Worm (Caenorhabditis elegans) whole organism, L1 larva: ENCODE measurements around the gene ftr-1.

ENCODE experiments used
- C04F5.9 ChIP-seq: sonication (generic microtip); optimal IDR thresholded peaks from 2 replicates; lab custom pipeline; 2016; ENCODE audit warnings: missing genetic modification characterization, missing compliant biosample characterization
- Y116A8C.19 ChIP-seq: sonication (generic microtip); optimal IDR thresholded peaks from 2 replicates; lab custom pipeline; 2016; ENCODE audit warnings: missing compliant biosample characterization, missing genetic modification characterization, borderline replicate concordance
- aha-1 ChIP-seq: fragments of 150-350 bp; optimal IDR thresholded peaks from 2 replicates; lab custom pipeline; 2014; ENCODE audit warnings: missing biosample characterization, missing genetic modification characterization
- alr-1 ChIP-seq: fragments of 200-800 bp; sonication (Bioruptor generic); optimal IDR thresholded peaks from 2 replicates; lab custom pipeline; 2018; ENCODE audit warnings: borderline replicate concordance, mild to moderate bottlenecking, missing genetic modification characterization, missing compliant biosample characterization
- aly-2 ChIP-seq: fragments of 150-350 bp; optimal IDR thresholded peaks from 2 replicates; lab custom pipeline; 2014; ENCODE audit warnings: missing biosample characterization, missing genetic modification characterization
- ceh-63 ChIP-seq: fragments of 200-800 bp; sonication (Bioruptor generic); optimal IDR thresholded peaks from 2 replicates; lab custom pipeline; 2018; ENCODE audit warnings: mild to moderate bottlenecking, missing genetic modification characterization, missing compliant biosample characterization
- ceh-82 ChIP-seq, 3 experiments: fragments of 150-350 bp in 1 of 3; sonication (generic microtip) in 2 of 3; optimal IDR thresholded peaks; 2 replicates each; lab custom pipeline; 2014 to 2017; ENCODE audit warnings: missing biosample characterization in 3 of 3, missing genetic modification characterization in 3 of 3
- dpl-1 ChIP-seq, 3 experiments: fragments of 150-350 bp in 2 of 3; sonication (generic microtip) in 1 of 3; optimal IDR thresholded peaks; 2 replicates each; lab custom pipeline; 2014 to 2017; ENCODE audit warnings: missing biosample characterization in 3 of 3, missing genetic modification characterization in 3 of 3, missing genetic modification reagents in 3 of 3
- efl-1 ChIP-seq, 4 experiments: fragments of 150-350 bp; optimal IDR thresholded peaks in 3 of 4; peaks in 1 of 4; 1 replicate in 1 of 4; 2 replicates in 3 of 4; lab custom pipeline; 2014; ENCODE audit warnings: missing biosample characterization in 2 of 4, missing genetic modification characterization in 2 of 4, missing genetic modification reagents in 2 of 4
- elt-2 ChIP-seq: sonication (generic microtip); optimal IDR thresholded peaks from 2 replicates; lab custom pipeline; 2016; ENCODE audit warnings: missing genetic modification characterization, mild to moderate bottlenecking, inconsistent platforms, missing compliant biosample characterization, missing genetic modification reagents
- fkh-10 ChIP-seq: sonication (generic microtip); optimal IDR thresholded peaks from 2 replicates; lab custom pipeline; 2017; ENCODE audit warnings: missing biosample characterization, missing genetic modification reagents, missing genetic modification characterization
- fkh-4 ChIP-seq: sonication (generic microtip); optimal IDR thresholded peaks from 2 replicates; lab custom pipeline; 2016; ENCODE audit warnings: missing compliant biosample characterization, missing genetic modification characterization, borderline replicate concordance
- fkh-8 ChIP-seq: sonication (generic microtip); optimal IDR thresholded peaks from 2 replicates; lab custom pipeline; 2016; ENCODE audit warnings: mild to moderate bottlenecking, missing genetic modification characterization, missing compliant biosample characterization
- hlh-17 ChIP-seq: fragments of 200-800 bp; sonication (Bioruptor generic); optimal IDR thresholded peaks from 2 replicates; lab custom pipeline; 2018; ENCODE audit warnings: missing genetic modification characterization, mild to moderate bottlenecking, missing compliant biosample characterization, moderate library complexity, borderline replicate concordance
- isw-1 ChIP-seq: fragments of 200-800 bp; sonication (Bioruptor generic); IDR thresholded peaks from 2 replicates; pipeline ENCODE4 v1.3.6; 2022; ENCODE audit warnings: missing genetic modification characterization, missing compliant biosample characterization
- lin-35 ChIP-seq, 2 experiments: fragments of 150-350 bp; optimal IDR thresholded peaks; 2 replicates each; lab custom pipeline; 2014; ENCODE audit warnings: missing biosample characterization in 2 of 2, missing genetic modification characterization in 2 of 2, missing genetic modification reagents in 2 of 2
- lin-39 ChIP-seq: fragments of 150-350 bp; optimal IDR thresholded peaks from 2 replicates; lab custom pipeline; 2014; ENCODE audit warnings: missing biosample characterization, missing genetic modification reagents, missing genetic modification characterization
- lir-3 ChIP-seq: sonication (generic microtip); optimal IDR thresholded peaks from 2 replicates; lab custom pipeline; 2016; ENCODE audit warnings: mild to moderate bottlenecking, missing genetic modification characterization, moderate library complexity, missing compliant biosample characterization; ENCODE audit not compliant: poor library complexity
- mab-9 ChIP-seq: fragments of 200-800 bp; sonication (Bioruptor generic); IDR thresholded peaks from 2 replicates; pipeline ENCODE4 v1.3.6; 2022; ENCODE audit warnings: missing genetic modification reagents, missing genetic modification characterization, missing compliant biosample characterization
- mdl-1 ChIP-seq, 2 experiments: fragments of 150-350 bp; optimal IDR thresholded peaks; 2 replicates each; lab custom pipeline; 2014 to 2017; ENCODE audit warnings: missing biosample characterization in 2 of 2, missing genetic modification characterization in 2 of 2, inconsistent platforms in 1 of 2
- mef-2 ChIP-seq: fragments of 150-350 bp; optimal IDR thresholded peaks from 2 replicates; lab custom pipeline; 2014; ENCODE audit warnings: missing biosample characterization, missing genetic modification characterization
- nhr-84 ChIP-seq: sonication (generic microtip); optimal IDR thresholded peaks from 2 replicates; lab custom pipeline; 2017; ENCODE audit warnings: missing biosample characterization, missing genetic modification characterization
- nhr-85 ChIP-seq: sonication (generic microtip); peaks from one replicate; lab custom pipeline; 2016; ENCODE audit warnings: missing genetic modification characterization, inconsistent platforms, missing compliant biosample characterization
- pax-3 ChIP-seq: fragments of 200-800 bp; sonication (Bioruptor generic); optimal IDR thresholded peaks from 2 replicates; lab custom pipeline; 2018; ENCODE audit warnings: mild to moderate bottlenecking, missing genetic modification characterization, moderate library complexity, missing compliant biosample characterization
- pqm-1 ChIP-seq: sonication (generic microtip); optimal IDR thresholded peaks from 3 replicates; lab custom pipeline; 2017; ENCODE audit warnings: missing biosample characterization, missing genetic modification characterization
- rnt-1 ChIP-seq: sonication (generic microtip); optimal IDR thresholded peaks from 2 replicates; lab custom pipeline; 2016; ENCODE audit warnings: mild to moderate bottlenecking, missing genetic modification characterization, moderate library complexity, missing compliant biosample characterization
- snpc-4 ChIP-seq: fragments of 150-350 bp; optimal IDR thresholded peaks from 2 replicates; lab custom pipeline; 2014; ENCODE audit warnings: missing biosample characterization, missing genetic modification characterization
- swsn-7 ChIP-seq: sonication (generic microtip); optimal IDR thresholded peaks from 2 replicates; lab custom pipeline; 2016; ENCODE audit warnings: missing genetic modification characterization, missing compliant biosample characterization
- tbx-2 ChIP-seq: sonication (generic microtip); optimal IDR thresholded peaks from 2 replicates; lab custom pipeline; 2016; ENCODE audit warnings: missing genetic modification characterization, missing compliant biosample characterization
- unc-86 ChIP-seq: sonication (generic microtip); optimal IDR thresholded peaks from 2 replicates; lab custom pipeline; 2016; ENCODE audit warnings: missing genetic modification characterization, missing compliant biosample characterization
- vab-15 ChIP-seq: sonication (generic microtip); optimal IDR thresholded peaks from 2 replicates; lab custom pipeline; 2017; ENCODE audit warnings: missing genotype, mild to moderate bottlenecking, missing genetic modification characterization, missing compliant biosample characterization
- zag-1 ChIP-seq: fragments of 150-350 bp; optimal IDR thresholded peaks from 2 replicates; lab custom pipeline; 2014; ENCODE audit warnings: missing biosample characterization, missing genetic modification characterization
- zip-4 ChIP-seq: fragments of 200-800 bp; sonication (Bioruptor generic); optimal IDR thresholded peaks from 2 replicates; lab custom pipeline; 2018; ENCODE audit warnings: mild to moderate bottlenecking, missing genetic modification characterization, moderate library complexity, missing compliant biosample characterization
- ztf-11 ChIP-seq, 2 experiments: sonication (generic microtip); optimal IDR thresholded peaks; 2 replicates each; lab custom pipeline; 2016 to 2017; ENCODE audit warnings: missing genetic modification characterization in 2 of 2, missing biosample characterization in 1 of 2, missing compliant biosample characterization in 1 of 2
- ztf-4 ChIP-seq: fragments of 150-350 bp; optimal IDR thresholded peaks from 2 replicates; lab custom pipeline; 2014; ENCODE audit warnings: missing biosample characterization, missing genetic modification characterization

ftr-1 gene

ce11 chrV:20165808-20166207 is 31.0 kb upstream of the ftr-1 start:
- TF ChIP-seq C04F5.9 (tag; lab: Kevin White, UChicago) (no peak), ceh-63 (GFP tag; lab: Kevin White, UChicago) (no peak), vab-15 (tag; lab: Kevin White, UChicago) (no peak), hlh-17 (GFP tag; lab: Kevin White, UChicago) (no peak), Y116A8C.19 (tag; lab: Kevin White, UChicago) (no peak)

- TF ChIP-seq zip-4 (GFP tag; lab: Kevin White, UChicago) (no peak), mef-2 (tag; lab: Kevin White, UChicago) (no peak), fkh-8 (tag; lab: Kevin White, UChicago) (no peak), nhr-84 (no peak), lin-35 (GFP tag; optimal IDR thresholded peaks at IDR 0.05; lab: Kevin White, UChicago) (no peak), unc-86 (no peak), snpc-4 (no peak), nhr-85 (tag; lab: Kevin White, UChicago) (no peak), pax-3 (tag; lab: Kevin White, UChicago) (no peak), mdl-1 (tag; optimal IDR thresholded peaks at IDR 0.05; lab: Kevin White, UChicago) (no peak), dpl-1 (GFP tag; optimal IDR thresholded peaks at IDR 0.05; lab: Kevin White, UChicago) (no peak), vab-15 (tag; lab: Kevin White, UChicago) (no peak), elt-2 (tag; lab: Kevin White, UChicago) (no peak), ceh-82 (tag; optimal IDR thresholded peaks at IDR 0.05; lab: Kevin White, UChicago) (no peak), ztf-4 (tag; lab: Kevin White, UChicago) (no peak), lin-39 (no peak), tbx-2 (tag; lab: Kevin White, UChicago) (no peak), fkh-4 (tag; lab: Kevin White, UChicago) (no peak)
Observed at ce11 chrV:20171941-20172340, 24.8 kb upstream of the ftr-1 start, which contains the start of gene srw-39. Gene srw-39 (minus strand): TSS chrV:20172041.

ce11 chrV:20180819-20181218 is 16.0 kb upstream of the ftr-1 start:
- TF ChIP-seq efl-1 (optimal IDR thresholded peaks at IDR 0.05; lab: Kevin White, UChicago) (peak in 1 of 2 experiments; percentile 57), efl-1 (GFP tag; optimal IDR thresholded peaks at IDR 0.05 in 1 of 2; lab: Kevin White, UChicago) (peak in 1 of 2 experiments; percentile 74)

ce11 chrV:20182311-20182710 is 14.5 kb upstream of the ftr-1 start:
- no peak for TF ChIP-seq aly-2 (tag; lab: Kevin White, UChicago)
- no peak for TF ChIP-seq aha-1
- no peak for TF ChIP-seq fkh-4 (tag; lab: Kevin White, UChicago)
- TF ChIP-seq pqm-1 (tag; lab: Kevin White, UChicago): no peak
- TF ChIP-seq isw-1: no peak
- no peak for TF ChIP-seq swsn-7 (tag; lab: Kevin White, UChicago)
- no peak for TF ChIP-seq ztf-11 (tag; optimal IDR thresholded peaks at IDR 0.05; lab: Kevin White, UChicago)
- TF ChIP-seq C04F5.9 (tag; lab: Kevin White, UChicago): no peak
- TF ChIP-seq hlh-17 (GFP tag; lab: Kevin White, UChicago): no peak
- TF ChIP-seq zag-1 (tag; lab: Kevin White, UChicago): no peak
- no peak for TF ChIP-seq snpc-4
- no peak for TF ChIP-seq alr-1
- TF ChIP-seq unc-86: no peak
- no peak for TF ChIP-seq fkh-10 (GFP tag; lab: Kevin White, UChicago)
- TF ChIP-seq mab-9 (GFP tag; lab: Robert Waterston, UW): no peak
- no peak for TF ChIP-seq rnt-1 (tag; lab: Kevin White, UChicago)
- no peak for TF ChIP-seq ceh-63 (GFP tag; lab: Kevin White, UChicago)
- TF ChIP-seq lir-3 (tag; lab: Kevin White, UChicago): no peak
